ENCODE assay signal across 4 fruit fly cellular contexts in the genomic region with DNA sequence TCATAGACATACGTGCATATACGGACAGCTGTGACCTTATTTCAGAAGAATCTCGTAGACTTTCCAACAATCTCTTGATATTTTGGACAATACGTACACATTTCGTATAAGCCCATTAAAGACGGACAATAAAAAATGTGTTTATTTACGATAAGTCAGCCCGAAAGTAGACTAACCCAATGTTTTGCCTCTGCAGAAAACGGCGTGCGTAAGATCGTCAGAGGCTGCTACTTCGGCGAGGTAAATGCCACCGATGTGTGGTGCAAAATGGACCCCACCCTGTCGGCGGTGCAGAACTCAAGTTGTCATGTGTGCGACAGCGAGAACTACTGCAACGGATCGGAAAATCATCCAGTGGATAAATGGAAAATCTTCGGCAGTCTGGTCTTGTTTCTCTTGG.
TF ChIP-seq lines count a peak whose summit lies in the region.

No protein-coding gene starts in this region.

- TF ChIP-seq CTCF in whole organism, embryonic (GFP tag; optimal IDR thresholded peaks at IDR 0.05; lab: Kevin White, UChicago), result peak; percentile 26

TF ChIP-seq in whole organism, embryonic, 481 proteins besides CTCF, POLR2A, EP300 and RAD21:
- TF ChIP-seq MTF-1 (GFP tag; optimal IDR thresholded peaks at IDR 0.05; lab: Kevin White, UChicago; ENCODE audit: borderline replicate concordance) (no peak), run (tag; optimal IDR thresholded peaks at IDR 0.05; lab: Kevin White, UChicago) (no peak), Med (GFP tag; lab: Kevin White, UChicago) (peak; percentile 31), wdn (GFP tag; IDR thresholded peaks at IDR 0.05; lab: Robert Waterston, UW) (no peak), Ssrp (tag; optimal IDR thresholded peaks at IDR 0.05; lab: Kevin White, UChicago) (no peak), CG2199 (GFP tag; IDR thresholded peaks at IDR 0.05; lab: Robert Waterston, UW) (peak; percentile 93), CG2875 (GFP tag; optimal IDR thresholded peaks at IDR 0.05; lab: Kevin White, UChicago) (no peak), CG16813 (GFP tag; IDR thresholded peaks at IDR 0.05; lab: Robert Waterston, UW; ENCODE audit: partially characterized antibody) (no peak), lilli (GFP tag; optimal IDR thresholded peaks at IDR 0.05; lab: Kevin White, UChicago) (no peak), HmgZ (tag; optimal IDR thresholded peaks at IDR 0.05; lab: Kevin White, UChicago) (peak; percentile 9), eve (GFP tag; optimal IDR thresholded peaks at IDR 0.05; lab: Kevin White, UChicago) (no peak), CG12104 (GFP tag; optimal IDR thresholded peaks at IDR 0.05; lab: Kevin White, UChicago) (no peak), CG9437 (GFP tag; optimal IDR thresholded peaks at IDR 0.05; lab: Kevin White, UChicago) (peak; percentile 2), CoRest (tag; optimal IDR thresholded peaks at IDR 0.05; lab: Kevin White, UChicago) (no peak), hkb (optimal IDR thresholded peaks at IDR 0.05; lab: Kevin White, UChicago) (no peak), hkb (GFP tag; IDR thresholded peaks at IDR 0.05; lab: Robert Waterston, UW) (no peak), dysf (GFP tag; IDR thresholded peaks at IDR 0.05; lab: Robert Waterston, UW) (no peak), HLH4C (GFP tag; IDR thresholded peaks at IDR 0.05; lab: Robert Waterston, UW; ENCODE audit: partially characterized antibody) (no peak)

TF ChIP-seq in whole organism, prepupa, 60 proteins besides CTCF, POLR2A, EP300 and RAD21:
- TF ChIP-seq spab (GFP tag; optimal IDR thresholded peaks at IDR 0.05; lab: Kevin White, UChicago), result no peak
- no peak for TF ChIP-seq Gug (GFP tag; IDR thresholded peaks at IDR 0.05; lab: Robert Waterston, UW)
- peak; percentile 6 for TF ChIP-seq fkh (GFP tag; optimal IDR thresholded peaks at IDR 0.05; lab: Kevin White, UChicago)
- TF ChIP-seq CG10631 (GFP tag; optimal IDR thresholded peaks at IDR 0.05; lab: Kevin White, UChicago), result no peak
- no peak for TF ChIP-seq Lpt (GFP tag; optimal IDR thresholded peaks at IDR 0.05; lab: Kevin White, UChicago)
- no peak for TF ChIP-seq topi (GFP tag; optimal IDR thresholded peaks at IDR 0.05; lab: Kevin White, UChicago)
- no peak for TF ChIP-seq OdsH (GFP tag; optimal IDR thresholded peaks at IDR 0.05; lab: Kevin White, UChicago)

TF ChIP-seq in whole organism, pupa, 21 proteins besides CTCF, POLR2A, EP300 and RAD21:
- TF ChIP-seq CG4496 (GFP tag; IDR thresholded peaks at IDR 0.05; lab: Robert Waterston, UW) (0 out of 3 replicates have a peak, but pooled peaks have one; percentile 29), fd96Ca (GFP tag; IDR thresholded peaks at IDR 0.05; lab: Robert Waterston, UW) (no peak)

TF ChIP-seq in whole organism, wandering third instar larva, 38 proteins besides CTCF, POLR2A, EP300 and RAD21:
- TF ChIP-seq Myc (optimal IDR thresholded peaks at IDR 0.05; lab: Kevin White, UChicago), result peak; percentile 30
- TF ChIP-seq Abd-B (GFP tag; optimal IDR thresholded peaks at IDR 0.05; lab: Kevin White, UChicago), result no peak
